Worm (Caenorhabditis elegans) whole organism, late embryonic: ENCODE data around the gene F11E6.4.
A peak's percentile ranks its signal among the peaks of the same experiment; 100 is the strongest.

Experiments used
- C38D4.7 ChIP-seq: fragments of 200-800 bp; sonication (Bioruptor generic); optimal IDR thresholded peaks from 2 replicates; lab custom pipeline; 2018; ENCODE audit warnings: mild to moderate bottlenecking, missing genetic modification characterization, moderate library complexity, missing compliant biosample characterization
- Y22D7AL.16 ChIP-seq: sonication (generic microtip); optimal IDR thresholded peaks from 2 replicates; lab custom pipeline; 2016; ENCODE audit warnings: missing genetic modification characterization, missing compliant biosample characterization
- ceh-18 ChIP-seq: sonication (generic microtip); optimal IDR thresholded peaks from 2 replicates; lab custom pipeline; 2016; ENCODE audit warnings: missing genetic modification characterization, missing compliant biosample characterization
- ceh-19 ChIP-seq: fragments of 200-800 bp; sonication (Bioruptor generic); optimal IDR thresholded peaks from 2 replicates; lab custom pipeline; 2018; ENCODE audit warnings: mild to moderate bottlenecking, missing genetic modification characterization, missing compliant biosample characterization
- ceh-2 ChIP-seq: sonication (generic microtip); optimal IDR thresholded peaks from 2 replicates; lab custom pipeline; 2016; ENCODE audit warnings: missing genotype, missing genetic modification characterization, missing compliant biosample characterization
- che-1 ChIP-seq: sonication (generic microtip); optimal IDR thresholded peaks from 2 replicates; lab custom pipeline; 2016; ENCODE audit warnings: mild to moderate bottlenecking, missing genetic modification characterization, missing compliant biosample characterization
- dmd-4 ChIP-seq: sonication (generic microtip); optimal IDR thresholded peaks from 2 replicates; lab custom pipeline; 2016; ENCODE audit warnings: borderline replicate concordance, missing genetic modification characterization, missing compliant biosample characterization
- elt-2 ChIP-seq: sonication (generic microtip); optimal IDR thresholded peaks from 2 replicates; lab custom pipeline; 2016; ENCODE audit warnings: missing genetic modification reagents, missing genetic modification characterization, missing compliant biosample characterization
- eyg-1 ChIP-seq: sonication (generic microtip); optimal IDR thresholded peaks from 2 replicates; lab custom pipeline; 2016; ENCODE audit warnings: missing genotype, missing genetic modification characterization, missing compliant biosample characterization
- lim-6 ChIP-seq: sonication (generic microtip); optimal IDR thresholded peaks from 2 replicates; lab custom pipeline; 2016; ENCODE audit warnings: missing genetic modification characterization, missing compliant biosample characterization
- nhr-11 ChIP-seq: fragments of 150-350 bp; optimal IDR thresholded peaks from 2 replicates; lab custom pipeline; 2014; ENCODE audit warnings: missing biosample characterization, missing genetic modification characterization
- nhr-232 ChIP-seq: sonication (generic microtip); optimal IDR thresholded peaks from 2 replicates; lab custom pipeline; 2016; ENCODE audit warnings: missing genetic modification characterization, missing compliant biosample characterization
- npax-4 ChIP-seq: sonication (generic microtip); optimal IDR thresholded peaks from 2 replicates; lab custom pipeline; 2016; ENCODE audit warnings: missing genetic modification characterization, missing compliant biosample characterization
- pha-2 ChIP-seq: sonication (generic microtip); optimal IDR thresholded peaks from 2 replicates; lab custom pipeline; 2017; ENCODE audit warnings: mild to moderate bottlenecking, missing genetic modification characterization, missing compliant biosample characterization
- sdc-2 ChIP-seq: sonication (generic microtip); optimal IDR thresholded peaks from 2 replicates; lab custom pipeline; 2016; ENCODE audit warnings: missing genotype, missing genetic modification characterization, missing compliant biosample characterization
- unc-42 ChIP-seq: sonication (generic microtip); optimal IDR thresholded peaks from 2 replicates; lab custom pipeline; 2016; ENCODE audit warnings: missing genotype, missing genetic modification characterization, missing compliant biosample characterization

The F11E6.4 gene

DNA sequence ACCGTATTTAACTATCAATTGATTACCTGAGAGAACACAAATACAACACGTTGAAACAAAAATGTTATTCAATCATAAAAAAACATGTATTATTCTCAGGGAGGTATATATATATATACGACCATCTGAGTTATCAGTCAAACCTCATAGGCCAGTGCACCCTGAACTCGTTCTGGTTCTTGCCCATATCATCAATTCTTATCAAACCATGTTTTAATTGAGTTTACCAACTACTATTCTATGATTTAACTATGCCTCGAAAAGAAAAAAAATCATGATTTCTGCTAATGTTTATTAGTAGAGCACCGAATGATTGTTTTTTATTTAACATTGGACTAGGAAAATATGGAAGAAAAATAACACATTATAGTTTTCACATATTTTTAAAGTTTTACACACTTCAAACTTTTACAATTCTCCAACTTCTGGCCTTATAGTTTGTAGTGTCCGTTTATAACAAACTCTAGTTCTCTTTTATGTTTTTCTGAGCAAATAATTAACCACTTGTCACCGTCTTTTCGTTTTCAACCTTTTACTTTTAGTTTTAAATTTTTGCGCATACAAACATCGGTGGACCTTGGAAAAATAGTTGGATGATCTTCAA is 37.8 kb downstream of the F11E6.4 start:
- TF ChIP-seq ceh-18 (tag; lab: Kevin White, UChicago) (no peak), lim-6 (tag; lab: Kevin White, UChicago) (no peak), elt-2 (tag; lab: Kevin White, UChicago) (peak; percentile 10), nhr-11 (no peak)

DNA sequence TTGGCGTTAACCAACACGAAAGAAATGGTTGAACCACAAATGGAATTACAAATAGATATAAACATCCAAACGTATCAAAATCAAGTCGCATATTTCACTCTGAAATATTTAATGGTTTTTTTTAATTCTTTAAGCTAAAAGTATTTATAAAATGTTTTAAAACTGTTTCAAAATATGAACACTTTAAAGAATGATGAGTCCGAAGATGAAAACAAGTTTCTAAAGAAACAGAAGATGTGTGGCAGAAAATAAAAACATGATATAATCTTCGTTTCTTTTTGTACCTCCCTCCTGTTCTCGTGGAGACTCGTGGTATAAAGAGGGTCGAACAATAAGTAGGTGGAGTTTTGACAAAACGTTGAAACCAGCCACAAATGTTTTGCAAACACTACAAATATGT is 38.9 kb downstream of the F11E6.4 start, which contains the start of gene lact-6:
Gene lact-6 (minus strand): TSS at position 101 of the 400 bp plus-strand sequence.
- no peak for TF ChIP-seq nhr-232 (tag; lab: Kevin White, UChicago)
- TF ChIP-seq ceh-2 (tag; lab: Kevin White, UChicago), result no peak
- TF ChIP-seq ceh-19 (GFP tag; lab: Kevin White, UChicago), result no peak
- no peak for TF ChIP-seq sdc-2
- no peak for TF ChIP-seq nhr-11
- TF ChIP-seq pha-2 (tag; lab: Kevin White, UChicago), result no peak
- TF ChIP-seq Y22D7AL.16, result no peak
- no peak for TF ChIP-seq npax-4 (tag; lab: Kevin White, UChicago)
- TF ChIP-seq, all 69 proteins: peak for 0

DNA sequence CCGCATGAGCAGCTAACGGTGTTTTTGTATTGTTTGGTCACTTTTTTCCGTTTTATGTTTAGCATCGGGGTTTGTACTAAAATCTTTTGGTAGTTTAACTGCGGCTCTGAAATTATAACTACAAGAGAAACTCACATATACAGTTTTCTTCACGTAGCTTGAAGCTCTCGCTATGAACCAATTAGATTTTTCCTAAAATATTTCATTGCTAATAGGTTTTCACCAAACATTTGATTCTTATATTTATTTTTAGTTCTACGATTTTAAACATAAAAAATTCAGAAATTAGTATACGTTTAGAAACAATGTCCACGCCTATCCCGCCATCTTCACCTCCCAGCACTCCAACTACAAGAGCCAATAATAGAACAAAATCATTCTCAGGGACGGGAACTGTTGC is 42.7 kb downstream of the F11E6.4 start, which contains the start of gene C06A12.3:
Gene C06A12.3 (plus strand): TSS at position 301 of the 400 bp plus-strand sequence.
- no peak for TF ChIP-seq dmd-4 (tag; lab: Kevin White, UChicago)
- no peak for TF ChIP-seq lim-6 (tag; lab: Kevin White, UChicago)
- no peak for TF ChIP-seq unc-42 (tag; lab: Kevin White, UChicago)
- no peak for TF ChIP-seq C38D4.7
- no peak for TF ChIP-seq eyg-1

DNA sequence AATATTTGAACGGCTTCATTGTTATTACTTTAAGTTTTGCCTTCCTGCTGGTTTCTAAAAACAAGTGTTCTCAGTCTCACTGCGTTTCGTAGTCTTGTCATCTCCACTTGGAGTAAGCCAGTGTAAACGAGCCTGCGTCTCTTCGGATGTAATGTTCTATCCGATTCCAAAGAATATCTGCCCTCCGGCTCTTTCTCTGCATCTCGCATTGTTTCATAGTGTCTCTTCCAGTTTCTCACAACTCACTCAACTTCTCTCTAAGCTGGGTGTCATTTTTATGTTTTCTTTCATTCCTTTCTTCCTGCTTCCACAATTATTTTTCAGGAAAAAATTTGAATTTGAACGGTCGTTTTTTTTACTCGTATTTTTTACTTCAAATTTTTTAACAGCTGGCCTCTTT is 43.2 kb downstream of the F11E6.4 start:
- TF ChIP-seq che-1 (tag; lab: Kevin White, UChicago), result no peak
